Fruit fly (Drosophila melanogaster): ENCODE measurements around the gene RecQ5.
A peak's percentile ranks its signal among the peaks of the same experiment; 100 is the strongest.

Gene RecQ5

DNA sequence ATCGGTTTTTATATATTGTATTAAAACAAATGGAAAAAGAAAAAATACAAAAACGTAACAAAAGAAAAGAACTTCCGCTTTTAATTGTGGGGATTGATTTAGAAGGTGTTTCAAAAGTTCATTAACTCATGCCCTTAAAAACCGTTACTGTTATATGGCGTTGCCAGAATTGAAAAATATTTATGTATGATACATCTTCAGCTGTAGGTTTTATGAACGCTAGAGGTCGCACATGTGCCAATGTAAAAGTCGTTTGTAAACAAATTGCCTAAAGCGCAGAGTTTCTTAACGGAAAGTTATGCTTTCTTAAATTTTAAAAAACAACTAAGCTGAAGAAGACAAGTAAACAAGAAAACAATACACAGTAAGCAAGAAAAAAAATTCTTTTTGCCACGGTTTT is 39.7 kb upstream of the RecQ5 start (continued):
- no peak for TF ChIP-seq CG12236 (GFP tag; optimal IDR thresholded peaks at IDR 0.05)
- no peak for TF ChIP-seq CG15514 (GFP tag; optimal IDR thresholded peaks at IDR 0.05)
- peak; percentile 24 for TF ChIP-seq HmgZ (tag; optimal IDR thresholded peaks at IDR 0.05)
- TF ChIP-seq Dek (tag; optimal IDR thresholded peaks at IDR 0.05), result peak; percentile 43
- peak; percentile 39 for TF ChIP-seq trem (tag; optimal IDR thresholded peaks at IDR 0.05)
- TF ChIP-seq zen (tag; optimal IDR thresholded peaks at IDR 0.05), result peak; percentile 21
- peak; percentile 21 for TF ChIP-seq gem (tag; optimal IDR thresholded peaks at IDR 0.05)
- TF ChIP-seq Sry-δ (GFP tag; optimal IDR thresholded peaks at IDR 0.05), result peak; percentile 5
- TF ChIP-seq mam (GFP tag; optimal IDR thresholded peaks at IDR 0.05), result peak; percentile 24
- peak; percentile 23 for TF ChIP-seq CG3163 (GFP tag; optimal IDR thresholded peaks at IDR 0.05)
- TF ChIP-seq B-H2 (GFP tag; optimal IDR thresholded peaks at IDR 0.05), result peak; percentile 9
- TF ChIP-seq CG33213 (GFP tag; optimal IDR thresholded peaks at IDR 0.05), result peak; percentile 61
- no peak for TF ChIP-seq CG10274 (GFP tag; optimal IDR thresholded peaks at IDR 0.05)
- TF ChIP-seq Usf (GFP tag; optimal IDR thresholded peaks at IDR 0.05), result no peak
- no peak for TF ChIP-seq insv (GFP tag; optimal IDR thresholded peaks at IDR 0.05)
- peak; percentile 36 for TF ChIP-seq CG3995 (GFP tag; optimal IDR thresholded peaks at IDR 0.05)
- TF ChIP-seq CG2712 (tag; optimal IDR thresholded peaks at IDR 0.05), result peak; percentile 53
- TF ChIP-seq CG3407 (GFP tag; optimal IDR thresholded peaks at IDR 0.05), result peak; percentile 33
- peak; percentile 16 for TF ChIP-seq CG7839 (tag; optimal IDR thresholded peaks at IDR 0.05)
- no peak for TF ChIP-seq tgo (GFP tag; IDR thresholded peaks at IDR 0.05)
- peak; percentile 98 for TF ChIP-seq CTCF (GFP tag; optimal IDR thresholded peaks at IDR 0.05)
- peak; percentile 99 for TF ChIP-seq Myb (GFP tag; optimal IDR thresholded peaks at IDR 0.05)
- TF ChIP-seq dpn (GFP tag; optimal IDR thresholded peaks at IDR 0.05), result peak; percentile 13 to 33
- TF ChIP-seq CG11456 (GFP tag; IDR thresholded peaks at IDR 0.05), result peak; percentile 58; the same call in 1 of the 3 replicates
- TF ChIP-seq CG11504 (tag; optimal IDR thresholded peaks at IDR 0.05), result peak; percentile 51
- no peak for TF ChIP-seq Sry-β (GFP tag; optimal IDR thresholded peaks at IDR 0.05)
- TF ChIP-seq kay (GFP tag; optimal IDR thresholded peaks at IDR 0.05), result peak; percentile 9
- TF ChIP-seq HmgD (GFP tag; optimal IDR thresholded peaks at IDR 0.05), result peak; percentile 9
- TF ChIP-seq CG17912 (GFP tag; optimal IDR thresholded peaks at IDR 0.05), result peak; percentile 48
- TF ChIP-seq Dip2 (GFP tag; IDR thresholded peaks at IDR 0.05), result peak; percentile 95
- TF ChIP-seq CG12391 (tag; optimal IDR thresholded peaks at IDR 0.05), result peak; percentile 8
- peak in 1 of 2 experiments; percentile 25 for TF ChIP-seq Pdp1 (GFP tag; optimal IDR thresholded peaks at IDR 0.05)
- TF ChIP-seq Ets97D (GFP tag; optimal IDR thresholded peaks at IDR 0.05), result peak; percentile 42
- 0 out of 2 replicates have a peak, but pooled peaks have one; percentile 14 for TF ChIP-seq sob (GFP tag; IDR thresholded peaks at IDR 0.05)
- peak; percentile 12 for TF ChIP-seq CG14710 (tag; optimal IDR thresholded peaks at IDR 0.05)
- TF ChIP-seq br (optimal IDR thresholded peaks at IDR 0.05), result no peak
- TF ChIP-seq CG1603 (tag; optimal IDR thresholded peaks at IDR 0.05), result peak; percentile 27
- TF ChIP-seq CG3847 (GFP tag; IDR thresholded peaks at IDR 0.05), result peak; percentile 60
- peak; percentile 34; the same call in 1 of the 3 replicates for TF ChIP-seq Opbp (GFP tag; IDR thresholded peaks at IDR 0.05; ENCODE audit: partially characterized antibody)
- 0 out of 2 replicates have a peak, but pooled peaks have one; percentile 23 for TF ChIP-seq CG32532 (GFP tag; IDR thresholded peaks at IDR 0.05)
- TF ChIP-seq sug (tag; optimal IDR thresholded peaks at IDR 0.05), result peak; percentile 20
- no peak for TF ChIP-seq CG14014 (GFP tag; IDR thresholded peaks at IDR 0.05)
- no peak for TF ChIP-seq dm (GFP tag; optimal IDR thresholded peaks at IDR 0.05)
- no peak for TF ChIP-seq chm (GFP tag; IDR thresholded peaks at IDR 0.05)
- TF ChIP-seq E2f2 (GFP tag; IDR thresholded peaks at IDR 0.05), result 0 out of 2 replicates have a peak, but pooled peaks have one; percentile 26
- TF ChIP-seq vvl (GFP tag; IDR thresholded peaks at IDR 0.05), result peak; percentile 56; the same call in 1 of the 2 replicates
- TF ChIP-seq Bdp1 (GFP tag; optimal IDR thresholded peaks at IDR 0.05), result peak; percentile 54
- TF ChIP-seq Rfx (GFP tag; IDR thresholded peaks at IDR 0.05), result peak; percentile 55
- TF ChIP-seq CoRest (tag; optimal IDR thresholded peaks at IDR 0.05), result peak; percentile 57
- TF ChIP-seq CG18262 (tag; optimal IDR thresholded peaks at IDR 0.05), result no peak
- TF ChIP-seq CG17359 (tag; optimal IDR thresholded peaks at IDR 0.05), result peak; percentile 15
- peak; percentile 29 for TF ChIP-seq Dp (GFP tag; optimal IDR thresholded peaks at IDR 0.05)
